Worm (Caenorhabditis elegans) whole organism, L4 larva: ENCODE results near the gene gur-5.

Experiments
- D1046.2 ChIP-seq: fragments of 200-800 bp; sonication (Bioruptor generic); IDR thresholded peaks from 2 replicates; pipeline ENCODE4 v1.3.6; 2022; ENCODE audit warnings: missing genetic modification characterization, missing compliant biosample characterization
- R02D3.7 ChIP-seq: fragments of 150-350 bp; sonication (generic microtip); optimal IDR thresholded peaks from 3 replicates; lab custom pipeline; 2014; ENCODE audit warnings: missing biosample characterization, missing genetic modification characterization
- aly-2 ChIP-seq: sonication (generic microtip); optimal IDR thresholded peaks from 2 replicates; lab custom pipeline; 2018; ENCODE audit warnings: missing biosample characterization, missing genetic modification characterization
- ama-1 ChIP-seq: fragments of 150-350 bp; optimal IDR thresholded peaks from 2 replicates; lab custom pipeline; 2014; ENCODE audit warnings: inconsistent platforms, mixed read lengths
- attf-4 ChIP-seq: sonication (generic microtip); optimal IDR thresholded peaks from 3 replicates; lab custom pipeline; 2017; ENCODE audit warnings: missing biosample characterization, missing genetic modification characterization
- ceh-32 ChIP-seq: sonication (generic microtip); optimal IDR thresholded peaks from 2 replicates; lab custom pipeline; 2016; ENCODE audit warnings: mild to moderate bottlenecking, missing genetic modification characterization, missing compliant biosample characterization; ENCODE audit not compliant: poor library complexity
- ceh-44 ChIP-seq: fragments of 200-800 bp; sonication (Bioruptor generic); IDR thresholded peaks from 2 replicates; pipeline ENCODE4 v1.3.6; 2022; ENCODE audit warnings: missing genetic modification reagents, missing genetic modification characterization, missing compliant biosample characterization
- ceh-62 ChIP-seq: sonication (generic microtip); optimal IDR thresholded peaks from 2 replicates; lab custom pipeline; 2017; ENCODE audit warnings: missing biosample characterization, missing genetic modification characterization
- ceh-82 ChIP-seq: sonication (generic microtip); optimal IDR thresholded peaks from 2 replicates; lab custom pipeline; 2017; ENCODE audit warnings: missing biosample characterization, missing genetic modification characterization
- cey-2 ChIP-seq: sonication (generic microtip); optimal IDR thresholded peaks from 3 replicates; lab custom pipeline; 2017; ENCODE audit warnings: missing genetic modification characterization, mild to moderate bottlenecking, missing compliant biosample characterization, antibody characterized with exemption, borderline replicate concordance; ENCODE audit not compliant: insufficient read depth
- ctbp-1 ChIP-seq: fragments of 200-800 bp; sonication (Bioruptor generic); IDR thresholded peaks from 2 replicates; pipeline ENCODE4 v1.3.6; 2022; ENCODE audit warnings: missing genetic modification reagents, missing genetic modification characterization, missing compliant biosample characterization
- daf-12 ChIP-seq: fragments of 150-350 bp; optimal IDR thresholded peaks from 2 replicates; lab custom pipeline; 2014; ENCODE audit warnings: missing biosample characterization, missing genetic modification reagents, missing genetic modification characterization
- daf-16 ChIP-seq, 3 experiments: sonication (generic microtip); optimal IDR thresholded peaks; 2 replicates each; lab custom pipeline; 2016 to 2017; ENCODE audit warnings: missing genetic modification characterization in 3 of 3, missing genetic modification reagents in 3 of 3, mild to moderate bottlenecking in 2 of 3, missing compliant biosample characterization in 2 of 3, missing biosample characterization in 1 of 3, moderate library complexity in 1 of 3
- daf-8 ChIP-seq: fragments of 200-800 bp; sonication (Bioruptor generic); IDR thresholded peaks from 2 replicates; pipeline ENCODE4 v1.3.6; 2022; ENCODE audit warnings: missing genetic modification characterization, missing compliant biosample characterization
- dmd-8 ChIP-seq: fragments of 200-800 bp; sonication (Bioruptor generic); IDR thresholded peaks from 2 replicates; pipeline ENCODE4 v1.3.6; 2022; ENCODE audit warnings: missing genetic modification characterization, missing compliant biosample characterization
- dmd-9 ChIP-seq: fragments of 200-800 bp; sonication (Bioruptor generic); IDR thresholded peaks from 2 replicates; pipeline ENCODE4 v1.3.6; 2022; ENCODE audit warnings: missing genetic modification reagents, missing genetic modification characterization, missing compliant biosample characterization
- dve-1 ChIP-seq: sonication (generic microtip); optimal IDR thresholded peaks from 2 replicates; lab custom pipeline; 2017; ENCODE audit warnings: antibody characterized with exemption, mild to moderate bottlenecking, missing genetic modification characterization, missing compliant biosample characterization; ENCODE audit not compliant: insufficient read depth
- egl-27 ChIP-seq: sonication (generic microtip); optimal IDR thresholded peaks from 3 replicates; lab custom pipeline; 2017; ENCODE audit warnings: missing biosample characterization, missing genetic modification reagents, missing genetic modification characterization
- egl-43 ChIP-seq: fragments of 200-800 bp; sonication (Bioruptor generic); IDR thresholded peaks from 2 replicates; pipeline ENCODE4 v1.3.6; 2022; ENCODE audit warnings: missing genetic modification reagents, missing genetic modification characterization, missing compliant biosample characterization
- fos-1 ChIP-seq: fragments of 150-350 bp; optimal IDR thresholded peaks from 2 replicates; lab custom pipeline; 2014; ENCODE audit warnings: missing biosample characterization, missing genetic modification characterization
- gei-8 ChIP-seq: fragments of 200-800 bp; sonication (Bioruptor generic); optimal IDR thresholded peaks from 2 replicates; lab custom pipeline; 2018; ENCODE audit warnings: mild to moderate bottlenecking, missing genetic modification characterization, missing compliant biosample characterization
- hif-1 ChIP-seq, 2 experiments: sonication (generic microtip); optimal IDR thresholded peaks; 2 replicates each; lab custom pipeline; 2016 to 2017; ENCODE audit warnings: missing compliant biosample characterization in 2 of 2, missing genetic modification characterization in 2 of 2, missing genetic modification reagents in 2 of 2, missing genotype in 2 of 2, mild to moderate bottlenecking in 1 of 2
- hlh-30 ChIP-seq: sonication (generic microtip); optimal IDR thresholded peaks from 2 replicates; lab custom pipeline; 2017; ENCODE audit warnings: antibody characterized with exemption, mild to moderate bottlenecking, missing genetic modification characterization, missing compliant biosample characterization; ENCODE audit not compliant: insufficient read depth
- hmg-1.1 ChIP-seq: fragments of 200-800 bp; sonication (Bioruptor generic); IDR thresholded peaks from 2 replicates; pipeline ENCODE4 v1.3.6; 2022; ENCODE audit warnings: missing genetic modification reagents, missing genetic modification characterization, missing compliant biosample characterization
- lim-7 ChIP-seq: fragments of 200-800 bp; sonication (Bioruptor generic); IDR thresholded peaks from 2 replicates; pipeline ENCODE4 v1.3.6; 2022; ENCODE audit warnings: missing genetic modification characterization, missing compliant biosample characterization
- lin-15B ChIP-seq: fragments of 150-350 bp; sonication (generic microtip); optimal IDR thresholded peaks from 3 replicates; lab custom pipeline; 2014; ENCODE audit warnings: missing biosample characterization, missing genetic modification characterization
- lin-38 ChIP-seq: fragments of 200-800 bp; sonication (Bioruptor generic); IDR thresholded peaks from 2 replicates; pipeline ENCODE4 v1.3.6; 2022; ENCODE audit warnings: missing genetic modification reagents, missing genetic modification characterization, missing compliant biosample characterization
- lir-3 ChIP-seq: sonication (generic microtip); optimal IDR thresholded peaks from 2 replicates; lab custom pipeline; 2016; ENCODE audit warnings: mild to moderate bottlenecking, missing genetic modification characterization, missing compliant biosample characterization
- lsy-2 ChIP-seq, 2 experiments: fragments of 150-350 bp in 1 of 2; sonication (generic microtip) in 1 of 2; optimal IDR thresholded peaks; 2 replicates each; lab custom pipeline; 2014 to 2017; ENCODE audit warnings: missing biosample characterization in 2 of 2, missing genetic modification characterization in 2 of 2
- mdt-29 ChIP-seq: fragments of 200-800 bp; sonication (Bioruptor generic); IDR thresholded peaks from 2 replicates; pipeline ENCODE4 v1.3.6; 2022; ENCODE audit warnings: missing genetic modification reagents, missing genetic modification characterization, missing compliant biosample characterization
- nhr-102 ChIP-seq: sonication (generic microtip); optimal IDR thresholded peaks from 2 replicates; lab custom pipeline; 2016; ENCODE audit warnings: mild to moderate bottlenecking, missing genetic modification characterization, moderate library complexity, missing compliant biosample characterization
- nhr-237 ChIP-seq: sonication (generic microtip); optimal IDR thresholded peaks from 2 replicates; lab custom pipeline; 2017; ENCODE audit warnings: missing biosample characterization, missing genetic modification characterization
- nhr-28 ChIP-seq: fragments of 150-350 bp; optimal IDR thresholded peaks from 2 replicates; lab custom pipeline; 2014; ENCODE audit warnings: missing biosample characterization, missing genetic modification characterization
- nhr-41 ChIP-seq: fragments of 200-800 bp; sonication (Bioruptor generic); IDR thresholded peaks from 2 replicates; pipeline ENCODE4 v1.3.6; 2022; ENCODE audit warnings: missing genetic modification reagents, missing genetic modification characterization, missing compliant biosample characterization
- nhr-42 ChIP-seq: fragments of 200-800 bp; sonication (Bioruptor generic); IDR thresholded peaks from 2 replicates; pipeline ENCODE4 v1.3.6; 2022; ENCODE audit warnings: missing genetic modification characterization, missing compliant biosample characterization
- nhr-48 ChIP-seq: sonication (generic microtip); optimal IDR thresholded peaks from 2 replicates; lab custom pipeline; 2016; ENCODE audit warnings: mild to moderate bottlenecking, missing genetic modification characterization, missing compliant biosample characterization
- nhr-6 ChIP-seq: fragments of 150-350 bp; optimal IDR thresholded peaks from 2 replicates; lab custom pipeline; 2014; ENCODE audit warnings: missing biosample characterization, missing genetic modification characterization
- nhr-77 ChIP-seq: fragments of 150-350 bp; optimal IDR thresholded peaks from 2 replicates; lab custom pipeline; 2014; ENCODE audit warnings: missing biosample characterization, missing genetic modification characterization
- pha-4 ChIP-seq, 2 experiments: fragments of 150-350 bp in 1 of 2; fragments of 200-800 bp in 1 of 2; sonication (Bioruptor generic) in 1 of 2; IDR thresholded peaks in 1 of 2; optimal IDR thresholded peaks in 1 of 2; 2 replicates each; pipeline versions ENCODE4 v1.3.6 to Lab custom; 2014 to 2022; ENCODE audit warnings: missing genetic modification characterization in 2 of 2, missing genetic modification reagents in 2 of 2, missing biosample characterization in 1 of 2, missing compliant biosample characterization in 1 of 2
- php-3 ChIP-seq: fragments of 200-800 bp; sonication (Bioruptor generic); IDR thresholded peaks from 2 replicates; pipeline ENCODE4 v1.3.6; 2022; ENCODE audit warnings: missing genetic modification reagents, missing genetic modification characterization, missing compliant biosample characterization
- rbr-2 ChIP-seq: sonication (generic microtip); optimal IDR thresholded peaks from 2 replicates; lab custom pipeline; 2016; ENCODE audit warnings: missing genotype, missing genetic modification characterization, missing compliant biosample characterization
- sdz-12 ChIP-seq: fragments of 200-800 bp; sonication (Bioruptor generic); optimal IDR thresholded peaks from 2 replicates; lab custom pipeline; 2018; ENCODE audit warnings: mild to moderate bottlenecking, missing genetic modification characterization, missing compliant biosample characterization
- snpc-4 ChIP-seq: fragments of 150-350 bp; optimal IDR thresholded peaks from 2 replicates; lab custom pipeline; 2014; ENCODE audit warnings: missing biosample characterization, missing genetic modification characterization
- spr-1 ChIP-seq: sonication (generic microtip); optimal IDR thresholded peaks from 2 replicates; lab custom pipeline; 2016; ENCODE audit warnings: mild to moderate bottlenecking, missing genetic modification characterization, missing compliant biosample characterization
- spr-3 ChIP-seq: fragments of 200-800 bp; sonication (Bioruptor generic); optimal IDR thresholded peaks from 2 replicates; lab custom pipeline; 2018; ENCODE audit warnings: mild to moderate bottlenecking, missing genetic modification characterization, missing compliant biosample characterization
- zip-11 ChIP-seq: fragments of 200-800 bp; sonication (Bioruptor generic); IDR thresholded peaks from 2 replicates; pipeline ENCODE4 v1.3.6; 2022; ENCODE audit warnings: missing genetic modification characterization, missing compliant biosample characterization
- zip-2 ChIP-seq: fragments of 150-350 bp; optimal IDR thresholded peaks from 2 replicates; lab custom pipeline; 2014; ENCODE audit warnings: missing biosample characterization, missing genetic modification characterization
- ztf-11 ChIP-seq: fragments of 150-350 bp; optimal IDR thresholded peaks from 2 replicates; lab custom pipeline; 2014; ENCODE audit warnings: missing biosample characterization, missing genetic modification characterization
- ztf-7 ChIP-seq: fragments of 150-350 bp; optimal IDR thresholded peaks from 2 replicates; lab custom pipeline; 2014; ENCODE audit warnings: missing biosample characterization, missing genetic modification characterization

Gene gur-5

DNA sequence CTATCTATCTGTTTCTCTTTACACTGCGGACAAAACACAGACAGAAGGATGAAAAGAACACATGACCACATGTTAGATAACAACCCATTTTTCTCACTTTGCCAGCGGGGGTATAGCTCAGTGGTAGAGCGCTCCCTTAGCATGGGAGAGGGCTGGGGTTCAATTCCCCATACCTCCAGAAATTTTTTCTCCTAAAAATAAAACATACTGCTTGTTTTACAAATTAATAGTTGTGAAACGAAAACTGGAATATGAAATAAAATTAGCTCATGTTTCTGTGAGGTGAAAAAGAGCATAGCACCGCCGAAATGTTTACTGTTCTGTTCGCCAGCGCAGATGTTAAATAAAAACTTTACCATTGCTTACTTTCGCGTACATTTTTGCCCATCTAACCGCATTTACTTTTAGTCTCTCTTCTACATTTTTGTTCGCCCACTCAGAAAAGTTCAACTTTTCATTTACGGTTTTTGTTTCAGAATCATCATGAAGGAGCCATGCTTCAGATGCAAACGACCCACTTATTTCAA is 7.2 kb downstream of the gur-5 start, which contains the start of gene ZK622.4 (continued):
- peak; percentile 67; the same call in 1 of the 2 replicates for TF ChIP-seq ctbp-1 (GFP tag; lab: Robert Waterston, UW)
- no peak for TF ChIP-seq ceh-32 (tag; lab: Kevin White, UChicago)
- peak in 1 of 2 experiments; percentile 26 for TF ChIP-seq hif-1 (tag; optimal IDR thresholded peaks at IDR 0.05; lab: Kevin White, UChicago)
- peak; percentile 64 for TF ChIP-seq nhr-102 (tag; lab: Kevin White, UChicago)
- TF ChIP-seq R02D3.7 (tag; lab: Kevin White, UChicago), result no peak
- no peak for TF ChIP-seq nhr-237 (tag; lab: Kevin White, UChicago)
- TF ChIP-seq lin-38, result no peak; the same call in 1 of the 2 replicates
- peak in 1 of 2 experiments; percentile 72 for TF ChIP-seq lsy-2 (tag; optimal IDR thresholded peaks at IDR 0.05; lab: Kevin White, UChicago)
- peak; percentile 92 for TF ChIP-seq dmd-8
- TF ChIP-seq lim-7 (GFP tag; lab: Robert Waterston, UW), result peak; percentile 96
- TF ChIP-seq dmd-9 (GFP tag; lab: Robert Waterston, UW), result 0 out of 2 replicates have a peak, but pooled peaks have one; percentile 29
- TF ChIP-seq egl-27, result no peak
- peak; percentile 9 for TF ChIP-seq aly-2 (tag; lab: Kevin White, UChicago)
- no peak for TF ChIP-seq fos-1 (tag; lab: Kevin White, UChicago)
- no peak for TF ChIP-seq ztf-11 (tag; lab: Kevin White, UChicago)
- peak; percentile 79; the same call in 1 of the 2 replicates for TF ChIP-seq D1046.2 (GFP tag; lab: Robert Waterston, UW)
- no peak for TF ChIP-seq daf-12 (tag; lab: Kevin White, UChicago)
- peak; percentile 38 for TF ChIP-seq lir-3 (tag; lab: Kevin White, UChicago)
- no peak for TF ChIP-seq nhr-77 (tag; lab: Kevin White, UChicago)
- peak; percentile 52; the same call in 1 of the 2 replicates for TF ChIP-seq mdt-29 (GFP tag; lab: Robert Waterston, UW)
- peak; percentile 64 for TF ChIP-seq nhr-48 (tag; lab: Kevin White, UChicago)
- TF ChIP-seq ceh-62, result no peak
- TF ChIP-seq rbr-2 (tag; lab: Kevin White, UChicago), result peak; percentile 62
- TF ChIP-seq spr-1, result peak; percentile 50
- 0 out of 2 replicates have a peak, but pooled peaks have one; percentile 15 for TF ChIP-seq nhr-41 (GFP tag; lab: Robert Waterston, UW)
- TF ChIP-seq daf-16 (GFP tag; optimal IDR thresholded peaks at IDR 0.05; lab: Kevin White, UChicago), result peak; percentile 15 to 79
- peak; percentile 66 for TF ChIP-seq daf-16 (tag; optimal IDR thresholded peaks at IDR 0.05; lab: Kevin White, UChicago)
- TF ChIP-seq ztf-7 (tag; lab: Kevin White, UChicago), result peak; percentile 35
- TF ChIP-seq zip-11 (GFP tag; lab: Robert Waterston, UW), result peak; percentile 82
- peak; percentile 63 for TF ChIP-seq ceh-44 (GFP tag; lab: Robert Waterston, UW)
- TF ChIP-seq daf-8 (GFP tag; lab: Robert Waterston, UW), result no peak
- peak; percentile 36 for TF ChIP-seq nhr-28 (tag; lab: Kevin White, UChicago)
- TF ChIP-seq nhr-42 (GFP tag; lab: Robert Waterston, UW), result no peak
- TF ChIP-seq gei-8, result peak; percentile 80
- peak; percentile 45 for TF ChIP-seq spr-3
- no peak for TF ChIP-seq attf-4 (tag; lab: Kevin White, UChicago)
- TF ChIP-seq hmg-1.1 (GFP tag; lab: Robert Waterston, UW), result peak; percentile 85
- peak; percentile 88 for TF ChIP-seq pha-4 (GFP tag; IDR thresholded peaks at IDR 0.05; lab: Robert Waterston, UW)
- no peak for TF ChIP-seq pha-4 (tag; optimal IDR thresholded peaks at IDR 0.05; lab: Kevin White, UChicago)
- no peak for TF ChIP-seq ama-1 (lab: Kevin White, UChicago)
- TF ChIP-seq snpc-4 (tag; lab: Kevin White, UChicago), result no peak
- TF ChIP-seq zip-2, result peak; percentile 48
- TF ChIP-seq ceh-82 (tag; lab: Kevin White, UChicago), result no peak
- TF ChIP-seq hlh-30, result peak; percentile 57
- TF ChIP-seq dve-1 (tag; lab: Kevin White, UChicago), result peak; percentile 67
- no peak for TF ChIP-seq cey-2 (tag; lab: Kevin White, UChicago)
- TF ChIP-seq sdz-12 (GFP tag; lab: Kevin White, UChicago), result peak; percentile 6
- no peak for TF ChIP-seq lin-15B (tag; lab: Kevin White, UChicago)
- 0 out of 2 replicates have a peak, but pooled peaks have one; percentile 14 for TF ChIP-seq php-3
- no peak for TF ChIP-seq nhr-6 (tag; lab: Kevin White, UChicago)
- TF ChIP-seq egl-43, result no peak; the same call in 1 of the 2 replicates
